Fruit fly (Drosophila melanogaster): ENCODE results near the gene CG42846.

CG42846 gene

dm6 chr3L:224004-224951 is 7.1 kb downstream of the CG42846 start (continued):
- TF ChIP-seq HLH54F (GFP tag; optimal IDR thresholded peaks at IDR 0.05) (no peak), bab2 (GFP tag; optimal IDR thresholded peaks at IDR 0.05) (no peak), Ravus (GFP tag; IDR thresholded peaks at IDR 0.05) (no peak), CG17328 (GFP tag; IDR thresholded peaks at IDR 0.05) (peak; percentile 30; the same call in 1 of the 2 replicates), Bgb (GFP tag; IDR thresholded peaks at IDR 0.05; ENCODE audit: partially characterized antibody) (peak; percentile 65), CG13624 (GFP tag; optimal IDR thresholded peaks at IDR 0.05) (peak; percentile 83), CG11695 (GFP tag; IDR thresholded peaks at IDR 0.05) (peak; percentile 6; the same call in 1 of the 3 replicates), vfl (GFP tag; optimal IDR thresholded peaks at IDR 0.05) (no peak), CG31441 (GFP tag; IDR thresholded peaks at IDR 0.05) (no peak), Aef1 (GFP tag; IDR thresholded peaks at IDR 0.05) (peak; percentile 64; the same call in 2 of the 3 replicates), cato (GFP tag; optimal IDR thresholded peaks at IDR 0.05; ENCODE audit: borderline replicate concordance) (no peak), sisA (GFP tag; IDR thresholded peaks at IDR 0.05) (no peak), nerfin-1 (tag; optimal IDR thresholded peaks at IDR 0.05) (no peak), CG8478 (optimal IDR thresholded peaks at IDR 0.05) (peak; percentile 86), sna (GFP tag; IDR thresholded peaks at IDR 0.05; ENCODE audit: partially characterized antibody) (no peak), CG3407 (GFP tag; optimal IDR thresholded peaks at IDR 0.05) (no peak), Dref (GFP tag; IDR thresholded peaks at IDR 0.05) (no peak), Sry-β (GFP tag; optimal IDR thresholded peaks at IDR 0.05) (no peak), CG12659 (GFP tag; optimal IDR thresholded peaks at IDR 0.05) (peak; percentile 20), CG9727 (GFP tag; optimal IDR thresholded peaks at IDR 0.05) (peak; percentile 56), psq (GFP tag; optimal IDR thresholded peaks at IDR 0.05) (no peak), Poxn (GFP tag; IDR thresholded peaks at IDR 0.05) (no peak), ken (GFP tag; IDR thresholded peaks at IDR 0.05) (peak; percentile 9; the same call in 2 of the 3 replicates), CG3281 (GFP tag; optimal IDR thresholded peaks at IDR 0.05) (no peak), Dek (tag; optimal IDR thresholded peaks at IDR 0.05) (no peak), CG12769 (tag; optimal IDR thresholded peaks at IDR 0.05) (peak; percentile 16), CG10462 (GFP tag; optimal IDR thresholded peaks at IDR 0.05) (no peak), CG8944 (GFP tag; optimal IDR thresholded peaks at IDR 0.05) (no peak), CkIIα-i1 (GFP tag; IDR thresholded peaks at IDR 0.05) (no peak), CG17568 (GFP tag; optimal IDR thresholded peaks at IDR 0.05) (no peak), Hand (GFP tag; optimal IDR thresholded peaks at IDR 0.05) (peak; percentile 1), HLH4C (GFP tag; IDR thresholded peaks at IDR 0.05; ENCODE audit: partially characterized antibody) (peak; percentile 43; the same call in 1 of the 3 replicates), CG8359 (GFP tag; optimal IDR thresholded peaks at IDR 0.05; ENCODE audit: borderline replicate concordance) (no peak), tin (GFP tag; optimal IDR thresholded peaks at IDR 0.05) (no peak), Nf-YB (GFP tag; optimal IDR thresholded peaks at IDR 0.05) (no peak), CHES-1-like (GFP tag; optimal IDR thresholded peaks at IDR 0.05) (no peak), CG6272 (GFP tag; IDR thresholded peaks at IDR 0.05) (0 out of 2 replicates have a peak, but pooled peaks have one; percentile 21), zfh2 (GFP tag; optimal IDR thresholded peaks at IDR 0.05) (no peak), hth (optimal IDR thresholded peaks at IDR 0.05) (no peak), CG5180 (GFP tag; optimal IDR thresholded peaks at IDR 0.05) (no peak), sim (GFP tag; IDR thresholded peaks at IDR 0.05) (peak; percentile 51; the same call in 1 of the 2 replicates), Neu2 (GFP tag; optimal IDR thresholded peaks at IDR 0.05; ENCODE audit: borderline replicate concordance) (no peak), lbe (GFP tag; optimal IDR thresholded peaks at IDR 0.05) (peak; percentile 4), ATbp (GFP tag; optimal IDR thresholded peaks at IDR 0.05) (no peak), Xrp1 (GFP tag; IDR thresholded peaks at IDR 0.05) (peak; percentile 18), MTF-1 (GFP tag; optimal IDR thresholded peaks at IDR 0.05; ENCODE audit: borderline replicate concordance) (peak; percentile 57), salm (tag; optimal IDR thresholded peaks at IDR 0.05) (peak; percentile 3), CG17912 (GFP tag; optimal IDR thresholded peaks at IDR 0.05) (no peak)

Measured in whole organism, embryonic.